Worm (Caenorhabditis elegans) whole organism, young adult: ENCODE results near the gene F07H5.7.

ENCODE experiments used
- B0019.2 ChIP-seq: fragments of 200-800 bp; sonication (Bioruptor generic); conservative IDR thresholded peaks from 2 replicates; pipeline ENCODE4 v1.3.6; 2022; ENCODE audit warnings: missing genetic modification reagents, missing genetic modification characterization, missing compliant biosample characterization
- B0261.1 ChIP-seq: sonication (generic microtip); optimal IDR thresholded peaks from 2 replicates; lab custom pipeline; 2016; ENCODE audit warnings: mild to moderate bottlenecking, missing genetic modification characterization, moderate library complexity, missing compliant biosample characterization
- B0336.3 ChIP-seq: fragments of 200-800 bp; sonication (Bioruptor generic); IDR thresholded peaks from 2 replicates; pipeline ENCODE4 v1.3.6; 2022; ENCODE audit warnings: missing genetic modification characterization, missing compliant biosample characterization
- C17E4.6 ChIP-seq: fragments of 200-800 bp; sonication (Bioruptor generic); IDR thresholded peaks from 2 replicates; pipeline ENCODE4 v1.3.6; 2022; ENCODE audit warnings: missing genetic modification reagents, missing genetic modification characterization, missing compliant biosample characterization
- D2030.7 ChIP-seq: fragments of 200-800 bp; sonication (Bioruptor generic); IDR thresholded peaks from 2 replicates; pipeline ENCODE4 v1.3.6; 2022; ENCODE audit warnings: missing genetic modification reagents, missing genetic modification characterization, missing compliant biosample characterization
- F23B12.7 ChIP-seq: sonication (generic microtip); optimal IDR thresholded peaks from 2 replicates; lab custom pipeline; 2017; ENCODE audit warnings: missing genetic modification characterization, mild to moderate bottlenecking, missing compliant biosample characterization, antibody characterized with exemption, moderate library complexity; ENCODE audit not compliant: insufficient read depth
- F55B11.4 ChIP-seq: sonication (generic microtip); optimal IDR thresholded peaks from 2 replicates; lab custom pipeline; 2016; ENCODE audit warnings: missing compliant biosample characterization, missing genetic modification characterization, borderline replicate concordance; ENCODE audit not compliant: insufficient read depth
- F57A8.1 ChIP-seq: fragments of 200-800 bp; sonication (Bioruptor generic); optimal IDR thresholded peaks from 2 replicates; lab custom pipeline; 2018; ENCODE audit warnings: mild to moderate bottlenecking, missing genetic modification characterization, moderate library complexity, missing compliant biosample characterization
- Y53F4B.3 ChIP-seq: fragments of 200-800 bp; sonication (Bioruptor generic); IDR thresholded peaks from 2 replicates; pipeline ENCODE4 v1.3.6; 2022; ENCODE audit warnings: missing genetic modification reagents, missing genetic modification characterization, missing compliant biosample characterization
- Y53G8AR.9 ChIP-seq: fragments of 200-800 bp; sonication (Bioruptor generic); conservative IDR thresholded peaks from 2 replicates; pipeline ENCODE4 v1.3.6; 2022; ENCODE audit warnings: missing genetic modification reagents, missing genetic modification characterization, missing compliant biosample characterization
- Y95B8A.8 ChIP-seq: fragments of 200-800 bp; sonication (Bioruptor generic); IDR thresholded peaks from 2 replicates; pipeline ENCODE4 v1.3.6; 2022; ENCODE audit warnings: missing genetic modification reagents, missing genetic modification characterization, missing compliant biosample characterization
- aptf-2 ChIP-seq: fragments of 200-800 bp; sonication (Bioruptor generic); conservative IDR thresholded peaks from 2 replicates; pipeline ENCODE4 v1.3.6; 2022; ENCODE audit warnings: missing genetic modification reagents, missing genetic modification characterization, missing compliant biosample characterization
- atf-7 ChIP-seq: sonication (generic microtip); optimal IDR thresholded peaks from 2 replicates; lab custom pipeline; 2017; ENCODE audit warnings: mild to moderate bottlenecking, missing genetic modification characterization, missing compliant biosample characterization
- athp-1 ChIP-seq: sonication (generic microtip); optimal IDR thresholded peaks from 2 replicates; lab custom pipeline; 2017; ENCODE audit warnings: mild to moderate bottlenecking, missing genetic modification characterization, missing compliant biosample characterization
- attf-6 ChIP-seq: fragments of 200-800 bp; sonication (Bioruptor generic); IDR thresholded peaks from 2 replicates; pipeline ENCODE4 v1.3.6; 2022; ENCODE audit warnings: missing genetic modification reagents, missing genetic modification characterization, missing compliant biosample characterization
- cebp-1 ChIP-seq, 2 experiments: fragments of 200-800 bp in 1 of 2; sonication (Bioruptor generic) in 1 of 2; sonication (generic microtip) in 1 of 2; IDR thresholded peaks in 1 of 2; optimal IDR thresholded peaks in 1 of 2; 2 replicates each; pipeline versions ENCODE4 v1.3.6 to Lab custom; 2017 to 2022; ENCODE audit warnings: missing compliant biosample characterization in 2 of 2, missing genetic modification characterization in 2 of 2, mild to moderate bottlenecking in 1 of 2, missing genetic modification reagents in 1 of 2, moderate library complexity in 1 of 2
- ceh-91 ChIP-seq: fragments of 200-800 bp; sonication (Bioruptor generic); IDR thresholded peaks from 2 replicates; pipeline ENCODE4 v1.3.6; 2022; ENCODE audit warnings: missing genetic modification reagents, missing genetic modification characterization, missing compliant biosample characterization
- dpff-1 ChIP-seq: sonication (generic microtip); optimal IDR thresholded peaks from 2 replicates; lab custom pipeline; 2017; ENCODE audit warnings: mild to moderate bottlenecking, missing genetic modification characterization, missing compliant biosample characterization
- egl-44 ChIP-seq: fragments of 200-800 bp; sonication (Bioruptor generic); IDR thresholded peaks from 2 replicates; pipeline ENCODE4 v1.3.6; 2022; ENCODE audit warnings: missing genetic modification reagents, missing genetic modification characterization, missing compliant biosample characterization
- egrh-3 ChIP-seq: fragments of 200-800 bp; sonication (Bioruptor generic); IDR thresholded peaks from 2 replicates; pipeline ENCODE4 v1.3.6; 2022; ENCODE audit warnings: missing genetic modification reagents, missing genetic modification characterization, missing compliant biosample characterization
- gei-17 ChIP-seq: fragments of 200-800 bp; sonication (Bioruptor generic); optimal IDR thresholded peaks from 2 replicates; lab custom pipeline; 2018; ENCODE audit warnings: mild to moderate bottlenecking, missing genetic modification characterization, missing compliant biosample characterization
- him-1 ChIP-seq: sonication (generic microtip); optimal IDR thresholded peaks from 2 replicates; lab custom pipeline; 2016; ENCODE audit warnings: missing genotype, missing genetic modification reagents, missing genetic modification characterization, missing compliant biosample characterization
- hlh-26 ChIP-seq: fragments of 200-800 bp; sonication (Bioruptor generic); conservative IDR thresholded peaks from 2 replicates; pipeline ENCODE4 v1.3.6; 2022; ENCODE audit warnings: missing genetic modification reagents, missing genetic modification characterization, missing compliant biosample characterization
- hmg-20 ChIP-seq: fragments of 200-800 bp; sonication (Bioruptor generic); IDR thresholded peaks from 2 replicates; pipeline ENCODE4 v1.3.6; 2022; ENCODE audit warnings: missing genetic modification reagents, missing genetic modification characterization, missing compliant biosample characterization
- hrde-1 ChIP-seq: sonication (generic microtip); optimal IDR thresholded peaks from 2 replicates; lab custom pipeline; 2016; ENCODE audit warnings: missing genetic modification characterization, mild to moderate bottlenecking, missing compliant biosample characterization, moderate library complexity, missing genotype, missing genetic modification reagents, borderline replicate concordance
- hsf-1 ChIP-seq: fragments of 200-800 bp; sonication (Bioruptor generic); IDR thresholded peaks from 2 replicates; pipeline ENCODE4 v1.3.6; 2022; ENCODE audit warnings: missing genetic modification reagents, missing genetic modification characterization, missing compliant biosample characterization
- lin-26 ChIP-seq: fragments of 200-800 bp; sonication (Bioruptor generic); IDR thresholded peaks from 2 replicates; pipeline ENCODE4 v1.3.6; 2022; ENCODE audit warnings: missing genetic modification reagents, missing genetic modification characterization, missing compliant biosample characterization
- lin-35 ChIP-seq, 3 experiments: fragments of 150-350 bp in 2 of 3; sonication (generic microtip) in 1 of 3; optimal IDR thresholded peaks; 2 replicates each; lab custom pipeline; 2014 to 2018; ENCODE audit warnings: missing biosample characterization in 3 of 3, missing genetic modification characterization in 3 of 3, missing genetic modification reagents in 3 of 3
- lin-40 ChIP-seq: sonication (generic microtip); optimal IDR thresholded peaks from 2 replicates; lab custom pipeline; 2016; ENCODE audit warnings: missing genetic modification characterization, mild to moderate bottlenecking, missing compliant biosample characterization, missing genotype, missing genetic modification reagents
- lsl-1 ChIP-seq: fragments of 200-800 bp; sonication (Bioruptor generic); optimal IDR thresholded peaks from 2 replicates; lab custom pipeline; 2018; ENCODE audit warnings: mild to moderate bottlenecking, missing genetic modification characterization, moderate library complexity, missing compliant biosample characterization
- madf-6 ChIP-seq: fragments of 200-800 bp; sonication (Bioruptor generic); IDR thresholded peaks from 2 replicates; pipeline ENCODE4 v1.3.6; 2022; ENCODE audit warnings: missing genetic modification reagents, missing genetic modification characterization, missing compliant biosample characterization
- mes-4 ChIP-seq: sonication (generic microtip); optimal IDR thresholded peaks from 2 replicates; lab custom pipeline; 2016; ENCODE audit warnings: missing genotype, missing genetic modification characterization, missing compliant biosample characterization
- nfya-2 ChIP-seq: fragments of 200-800 bp; sonication (Bioruptor generic); IDR thresholded peaks from 2 replicates; pipeline ENCODE4 v1.3.6; 2022; ENCODE audit warnings: missing genetic modification reagents, missing genetic modification characterization, missing compliant biosample characterization
- nfyb-1 ChIP-seq: fragments of 200-800 bp; sonication (Bioruptor generic); IDR thresholded peaks from 2 replicates; pipeline ENCODE4 v1.3.6; 2022; ENCODE audit warnings: missing genetic modification reagents, missing genetic modification characterization, missing compliant biosample characterization
- nhr-80 ChIP-seq: sonication (generic microtip); optimal IDR thresholded peaks from 2 replicates; lab custom pipeline; 2016; ENCODE audit warnings: missing genetic modification characterization, missing compliant biosample characterization
- rec-8 ChIP-seq, 2 experiments: sonication (generic microtip); optimal IDR thresholded peaks; 2 replicates each; lab custom pipeline; 2016; ENCODE audit warnings: mild to moderate bottlenecking in 2 of 2, missing genetic modification characterization in 2 of 2, missing genetic modification reagents in 2 of 2, missing genotype in 2 of 2, missing biosample characterization in 1 of 2, missing compliant biosample characterization in 1 of 2, moderate library complexity in 1 of 2
- rpc-1 ChIP-seq, 2 experiments: fragments of 150-350 bp in 1 of 2; sonication (generic microtip) in 1 of 2; optimal IDR thresholded peaks; 2 replicates each; lab custom pipeline; 2014 to 2018; ENCODE audit warnings: missing biosample characterization in 1 of 2, missing genetic modification characterization in 1 of 2, missing genetic modification reagents in 1 of 2, missing genotype in 1 of 2
- sea-2 ChIP-seq: fragments of 200-800 bp; sonication (Bioruptor generic); IDR thresholded peaks from 2 replicates; pipeline ENCODE4 v1.3.6; 2022; ENCODE audit warnings: missing genetic modification characterization, missing compliant biosample characterization
- snpc-1.1 ChIP-seq: sonication (generic microtip); optimal IDR thresholded peaks from 2 replicates; lab custom pipeline; 2017; ENCODE audit warnings: missing genetic modification characterization, mild to moderate bottlenecking, missing compliant biosample characterization, antibody characterized with exemption, moderate library complexity, missing genotype, missing genetic modification reagents; ENCODE audit not compliant: insufficient read depth
- snpc-4 ChIP-seq, 5 experiments: fragments of 150-350 bp in 1 of 5; sonication (generic microtip) in 4 of 5; optimal IDR thresholded peaks; 2 replicates each; lab custom pipeline; 2014 to 2018; ENCODE audit warnings: missing genetic modification characterization in 5 of 5, missing biosample characterization in 3 of 5, antibody characterized with exemption in 2 of 5, mild to moderate bottlenecking in 2 of 5, missing compliant biosample characterization in 2 of 5, missing genotype in 2 of 5, moderate library complexity in 2 of 5, missing genetic modification reagents in 1 of 5
- somi-1 ChIP-seq: fragments of 200-800 bp; sonication (Bioruptor generic); optimal IDR thresholded peaks from 2 replicates; lab custom pipeline; 2018; ENCODE audit warnings: mild to moderate bottlenecking, missing genetic modification characterization, missing compliant biosample characterization
- zim-3 ChIP-seq: sonication (generic microtip); optimal IDR thresholded peaks from 2 replicates; lab custom pipeline; 2017; ENCODE audit warnings: mild to moderate bottlenecking, missing genetic modification characterization, moderate library complexity, missing compliant biosample characterization
- ztf-18 ChIP-seq: sonication (generic microtip); optimal IDR thresholded peaks from 2 replicates; lab custom pipeline; 2016; ENCODE audit warnings: missing genotype, mild to moderate bottlenecking, missing genetic modification characterization, missing compliant biosample characterization
- ztf-25 ChIP-seq: fragments of 200-800 bp; sonication (Bioruptor generic); IDR thresholded peaks from 2 replicates; pipeline ENCODE4 v1.3.6; 2022; ENCODE audit warnings: missing genetic modification reagents, missing genetic modification characterization, missing compliant biosample characterization
- ztf-6 ChIP-seq: fragments of 200-800 bp; sonication (Bioruptor generic); IDR thresholded peaks from 2 replicates; pipeline ENCODE4 v1.3.6; 2022; ENCODE audit warnings: missing genetic modification reagents, missing genetic modification characterization, missing compliant biosample characterization

F07H5.7 gene

ce11 chrII:8789828-8790558, 4.0 kb downstream of the F07H5.7 start, which contains the start of gene F07H5.13 (continued):
- no peak for TF ChIP-seq cebp-1 (GFP tag; IDR thresholded peaks at IDR 0.05; lab: Robert Waterston, UW)
- peak; percentile 51 for TF ChIP-seq cebp-1 (tag; optimal IDR thresholded peaks at IDR 0.05; lab: Kevin White, UChicago)
- peak; percentile 13 for TF ChIP-seq snpc-4 (GFP tag; optimal IDR thresholded peaks at IDR 0.05; lab: Kevin White, UChicago)
- TF ChIP-seq snpc-4 (tag; optimal IDR thresholded peaks at IDR 0.05; lab: Kevin White, UChicago), result peak in 1 of 4 experiments; percentile 21
- TF ChIP-seq lin-26 (GFP tag; lab: Robert Waterston, UW), result no peak
- peak; percentile 55 for TF ChIP-seq nfyb-1 (GFP tag; lab: Robert Waterston, UW)
- TF ChIP-seq ztf-18, result no peak
- TF ChIP-seq Y95B8A.8, result no peak
- TF ChIP-seq ztf-6 (GFP tag; lab: Robert Waterston, UW), result no peak
- TF ChIP-seq egl-44 (GFP tag; lab: Robert Waterston, UW), result no peak
- no peak for TF ChIP-seq B0261.1
- TF ChIP-seq F23B12.7 (tag; lab: Kevin White, UChicago), result no peak
- TF ChIP-seq rec-8 (tag; optimal IDR thresholded peaks at IDR 0.05; lab: Kevin White, UChicago), result no peak
- no peak for TF ChIP-seq egrh-3 (GFP tag; lab: Robert Waterston, UW)
- TF ChIP-seq gei-17 (GFP tag; lab: Kevin White, UChicago), result no peak
- no peak for TF ChIP-seq nfya-2 (GFP tag; lab: Robert Waterston, UW)
- TF ChIP-seq rpc-1 (optimal IDR thresholded peaks at IDR 0.05; lab: Kevin White, UChicago), result no peak
- TF ChIP-seq rpc-1 (tag; optimal IDR thresholded peaks at IDR 0.05; lab: Kevin White, UChicago), result no peak
- TF ChIP-seq Y53G8AR.9 (GFP tag; lab: Robert Waterston, UW), result peak; percentile 81
- peak; percentile 41 for TF ChIP-seq atf-7
- TF ChIP-seq madf-6, result no peak
- no peak for TF ChIP-seq sea-2 (GFP tag; lab: Robert Waterston, UW)
- TF ChIP-seq hmg-20 (GFP tag; lab: Robert Waterston, UW), result no peak
- no peak for TF ChIP-seq nhr-80
- no peak for TF ChIP-seq ceh-91 (GFP tag; lab: Robert Waterston, UW)
- TF ChIP-seq zim-3 (tag; lab: Kevin White, UChicago), result peak; percentile 15
- TF ChIP-seq somi-1, result peak; percentile 43
- peak; percentile 57 for TF ChIP-seq lin-40 (tag; lab: Kevin White, UChicago)
- TF ChIP-seq Y53F4B.3 (GFP tag; lab: Robert Waterston, UW), result no peak
- no peak for TF ChIP-seq ztf-25 (GFP tag; lab: Robert Waterston, UW)
- no peak for TF ChIP-seq mes-4 (tag; lab: Kevin White, UChicago)
- TF ChIP-seq athp-1 (tag; lab: Kevin White, UChicago), result no peak
- peak in 1 of 3 experiments; percentile 50 for TF ChIP-seq lin-35 (GFP tag; optimal IDR thresholded peaks at IDR 0.05; lab: Kevin White, UChicago)
- TF ChIP-seq dpff-1 (tag; lab: Kevin White, UChicago), result no peak
- no peak for TF ChIP-seq F55B11.4 (tag; lab: Kevin White, UChicago)
- no peak for TF ChIP-seq F57A8.1 (GFP tag; lab: Kevin White, UChicago)
- TF ChIP-seq B0019.2 (GFP tag; lab: Robert Waterston, UW), result no peak
- TF ChIP-seq snpc-1.1 (tag; lab: Kevin White, UChicago), result no peak
- TF ChIP-seq aptf-2 (GFP tag; lab: Robert Waterston, UW), result no peak
- no peak for TF ChIP-seq lsl-1 (GFP tag; lab: Kevin White, UChicago)
- TF ChIP-seq him-1, result no peak
- no peak for TF ChIP-seq attf-6 (GFP tag; lab: Robert Waterston, UW)
- no peak; the same call in 1 of the 2 replicates for TF ChIP-seq B0336.3 (GFP tag; lab: Robert Waterston, UW)
- TF ChIP-seq C17E4.6 (GFP tag; lab: Robert Waterston, UW), result no peak
- TF ChIP-seq hlh-26 (GFP tag; lab: Robert Waterston, UW), result no peak
- TF ChIP-seq hsf-1 (GFP tag; lab: Robert Waterston, UW), result no peak
- TF ChIP-seq hrde-1 (tag; lab: Kevin White, UChicago), result no peak
- TF ChIP-seq D2030.7 (GFP tag; lab: Robert Waterston, UW), result no peak
